Fruit fly (Drosophila melanogaster): ENCODE results near the gene CG14877.

DNA sequence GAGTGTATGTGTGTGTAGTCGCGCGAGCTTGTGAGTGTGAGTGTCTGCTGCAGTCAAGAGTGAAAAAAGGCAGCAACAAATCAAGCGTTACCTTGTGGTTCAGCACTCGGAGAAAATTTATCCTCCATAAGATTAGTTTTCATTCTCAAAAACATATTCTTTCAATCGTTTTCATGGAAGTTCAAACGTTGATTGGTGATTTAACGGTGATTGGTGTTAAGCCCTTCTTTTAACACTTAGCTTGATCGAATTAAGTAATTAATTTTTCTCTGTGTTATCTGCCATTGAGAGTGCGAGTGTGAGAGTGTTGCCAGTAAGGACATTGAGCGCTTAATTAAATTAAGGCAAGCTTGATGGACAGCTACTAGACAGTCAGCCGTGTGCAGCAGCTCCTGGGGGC is 3.8 kb upstream of the CG14877 start:
- TF ChIP-seq CG2875 (GFP tag; optimal IDR thresholded peaks at IDR 0.05) (no peak), CG18619 (GFP tag; optimal IDR thresholded peaks at IDR 0.05) (no peak), CG17186 (GFP tag; optimal IDR thresholded peaks at IDR 0.05) (no peak), hth (optimal IDR thresholded peaks at IDR 0.05) (no peak), Bgb (GFP tag; IDR thresholded peaks at IDR 0.05; ENCODE audit: partially characterized antibody) (no peak), row (GFP tag; IDR thresholded peaks at IDR 0.05) (0 out of 3 replicates have a peak, but pooled peaks have one; percentile 11), CG6791 (GFP tag; IDR thresholded peaks at IDR 0.05; ENCODE audit: partially characterized antibody) (no peak), ash1 (GFP tag; optimal IDR thresholded peaks at IDR 0.05) (no peak), lola (GFP tag; optimal IDR thresholded peaks at IDR 0.05) (no peak)
